Worm (Caenorhabditis elegans): Measurements from ENCODE around the gene K08D10.10.
"Not testable (repeated sequence)": the region's sequence is repeated elsewhere in the genome, so short reads cannot be mapped to it uniquely, and the experiment has no call there.

Gene K08D10.10

ce11 chrIV:4142986-4143385 is 9.0 kb upstream of the K08D10.10 start, which contains the start of gene F49F1.12:
Gene F49F1.12 (minus strand): TSS chrIV:4143086.
- not testable (repeated sequence) for TF ChIP-seq pes-1 (GFP tag; IDR thresholded peaks at IDR 0.05); ama-1 (optimal IDR thresholded peaks at IDR 0.05); ets-7 (tag; optimal IDR thresholded peaks at IDR 0.05)

DNA sequence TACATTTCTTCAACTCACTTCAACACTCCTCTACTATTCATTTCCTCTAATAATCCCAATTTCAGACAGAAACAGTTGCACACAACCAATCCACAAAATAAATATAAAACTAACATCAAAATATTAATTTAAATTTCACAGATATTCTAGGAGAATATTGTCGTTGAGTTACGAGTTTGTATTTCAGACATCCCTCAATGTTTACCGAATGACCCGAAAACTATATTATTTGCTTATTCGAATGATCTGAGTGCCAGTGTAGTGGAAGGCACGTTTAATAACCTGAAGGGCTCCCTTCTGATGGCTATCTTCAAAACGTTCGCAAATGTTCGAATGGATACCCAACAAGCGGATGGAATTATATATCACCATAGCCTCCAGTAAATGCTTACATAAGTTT is 7.3 kb upstream of the K08D10.10 start, which contains the start of gene R07C12.3:
Gene R07C12.3 (plus strand): TSS at position 301 of the 400 bp plus-strand sequence.
- TF ChIP-seq hnd-1 (tag; optimal IDR thresholded peaks at IDR 0.05) (no peak), F13C5.2 (tag; optimal IDR thresholded peaks at IDR 0.05) (no peak)

ce11 chrIV:4147891-4148290 is 4.1 kb upstream of the K08D10.10 start:
- TF ChIP-seq scrt-1 (GFP tag; IDR thresholded peaks at IDR 0.05), result no peak
- no peak for TF ChIP-seq tra-4 (tag; optimal IDR thresholded peaks at IDR 0.05)
- no peak for TF ChIP-seq tbx-37 (GFP tag; conservative IDR thresholded peaks at IDR 0.05)
- TF ChIP-seq ceh-36 (tag; optimal IDR thresholded peaks at IDR 0.05), result no peak
- no peak for TF ChIP-seq ets-7 (tag; optimal IDR thresholded peaks at IDR 0.05)
- TF ChIP-seq hnd-1 (tag; optimal IDR thresholded peaks at IDR 0.05), result no peak
- no peak for TF ChIP-seq tbx-11 (GFP tag; IDR thresholded peaks at IDR 0.05)
- TF ChIP-seq hmg-4 (GFP tag; optimal IDR thresholded peaks at IDR 0.05), result no peak
- TF ChIP-seq F13C5.2 (tag; optimal IDR thresholded peaks at IDR 0.05), result no peak

- no peak for TF ChIP-seq tra-4 (tag; optimal IDR thresholded peaks at IDR 0.05)
- no peak for TF ChIP-seq ets-7 (tag; optimal IDR thresholded peaks at IDR 0.05)
- no peak for TF ChIP-seq sea-1 (GFP tag; conservative IDR thresholded peaks at IDR 0.05)
Observed at ce11 chrIV:4150138-4150537, 1.9 kb upstream of the K08D10.10 start.

ce11 chrIV:4154641-4155040 is 2.6 kb downstream of the K08D10.10 start, which contains the start of gene K08D10.14:
Gene K08D10.14 (plus strand): TSS chrIV:4154941.
- TF ChIP-seq F13C5.2 (tag; optimal IDR thresholded peaks at IDR 0.05), result no peak
- TF ChIP-seq sea-1 (GFP tag; conservative IDR thresholded peaks at IDR 0.05), result no peak
- TF ChIP-seq ceh-13 (GFP tag; optimal IDR thresholded peaks at IDR 0.05), result no peak
- TF ChIP-seq hmbx-1 (tag; optimal IDR thresholded peaks at IDR 0.05), result no peak
- TF ChIP-seq tra-4 (tag; optimal IDR thresholded peaks at IDR 0.05), result no peak
- TF ChIP-seq tbx-37 (GFP tag; conservative IDR thresholded peaks at IDR 0.05), result no peak
- no peak for TF ChIP-seq B0310.2 (tag; optimal IDR thresholded peaks at IDR 0.05)
- no peak for TF ChIP-seq ceh-36 (tag; optimal IDR thresholded peaks at IDR 0.05)
- no peak for TF ChIP-seq ama-1 (optimal IDR thresholded peaks at IDR 0.05)
- no peak for TF ChIP-seq flt-1 (GFP tag; IDR thresholded peaks at IDR 0.05)
- TF ChIP-seq aly-1 (tag; optimal IDR thresholded peaks at IDR 0.05), result no peak
- TF ChIP-seq pes-1 (GFP tag; IDR thresholded peaks at IDR 0.05), result no peak
- TF ChIP-seq scrt-1 (GFP tag; IDR thresholded peaks at IDR 0.05), result no peak
- TF ChIP-seq hmg-4 (GFP tag; optimal IDR thresholded peaks at IDR 0.05), result no peak
- TF ChIP-seq tbx-11 (GFP tag; IDR thresholded peaks at IDR 0.05), result no peak
- TF ChIP-seq hnd-1 (tag; optimal IDR thresholded peaks at IDR 0.05), result no peak
- no peak for TF ChIP-seq ets-7 (tag; optimal IDR thresholded peaks at IDR 0.05)

ce11 chrIV:4162121-4162520 is 10.1 kb downstream of the K08D10.10 start, which contains the start of gene scrm-5:
Gene scrm-5 (plus strand): TSS chrIV:4162421.
- TF ChIP-seq scrt-1 (GFP tag; IDR thresholded peaks at IDR 0.05), result no peak
- TF ChIP-seq ama-1 (optimal IDR thresholded peaks at IDR 0.05), result no peak
- no peak for TF ChIP-seq F13C5.2 (tag; optimal IDR thresholded peaks at IDR 0.05)

ce11 chrIV:4164392-4164791 is 12.4 kb downstream of the K08D10.10 start, which contains the start of gene scrm-8:
Gene scrm-8 (plus strand): TSS chrIV:4164692.
- no peak for TF ChIP-seq ets-7 (tag; optimal IDR thresholded peaks at IDR 0.05)
- no peak for TF ChIP-seq scrt-1 (GFP tag; IDR thresholded peaks at IDR 0.05)
- no peak for TF ChIP-seq hmg-4 (GFP tag; optimal IDR thresholded peaks at IDR 0.05)
- no peak for TF ChIP-seq tbx-11 (GFP tag; IDR thresholded peaks at IDR 0.05)
- TF ChIP-seq sea-1 (GFP tag; conservative IDR thresholded peaks at IDR 0.05), result no peak
- TF ChIP-seq ceh-13 (GFP tag; optimal IDR thresholded peaks at IDR 0.05), result no peak
- TF ChIP-seq pes-1 (GFP tag; IDR thresholded peaks at IDR 0.05), result no peak
- no peak for TF ChIP-seq flt-1 (GFP tag; IDR thresholded peaks at IDR 0.05)
- TF ChIP-seq hmbx-1 (tag; optimal IDR thresholded peaks at IDR 0.05), result no peak
- TF ChIP-seq ama-1 (optimal IDR thresholded peaks at IDR 0.05), result no peak
- TF ChIP-seq tra-4 (tag; optimal IDR thresholded peaks at IDR 0.05), result no peak
- no peak for TF ChIP-seq B0310.2 (tag; optimal IDR thresholded peaks at IDR 0.05)
- no peak for TF ChIP-seq tbx-37 (GFP tag; conservative IDR thresholded peaks at IDR 0.05)
- no peak for TF ChIP-seq ceh-36 (tag; optimal IDR thresholded peaks at IDR 0.05)
- TF ChIP-seq F13C5.2 (tag; optimal IDR thresholded peaks at IDR 0.05), result no peak
- no peak for TF ChIP-seq hnd-1 (tag; optimal IDR thresholded peaks at IDR 0.05)

- no peak for TF ChIP-seq aly-1 (tag; optimal IDR thresholded peaks at IDR 0.05)
- TF ChIP-seq tbx-11 (GFP tag; IDR thresholded peaks at IDR 0.05), result no peak
- no peak for TF ChIP-seq B0310.2 (tag; optimal IDR thresholded peaks at IDR 0.05)
- no peak for TF ChIP-seq tra-4 (tag; optimal IDR thresholded peaks at IDR 0.05)
- TF ChIP-seq F13C5.2 (tag; optimal IDR thresholded peaks at IDR 0.05), result no peak
- TF ChIP-seq hnd-1 (tag; optimal IDR thresholded peaks at IDR 0.05), result no peak
- TF ChIP-seq ets-7 (tag; optimal IDR thresholded peaks at IDR 0.05), result no peak
- TF ChIP-seq hmg-4 (GFP tag; optimal IDR thresholded peaks at IDR 0.05), result no peak
- no peak for TF ChIP-seq ama-1 (optimal IDR thresholded peaks at IDR 0.05)
Observed at ce11 chrIV:4167296-4167695, 15.3 kb downstream of the K08D10.10 start.

All from whole organism, early embryonic.